Fruit fly (Drosophila melanogaster) whole organism, prepupa: ENCODE measurements around the gene RpL36A.

Experiments used
- Blimp-1 ChIP-seq: fragments of 200-800 bp; sonication (Bioruptor generic); optimal IDR thresholded peaks from 3 replicates; lab custom pipeline; 2017; ENCODE audit warnings: missing biosample characterization, missing genetic modification characterization, mild to moderate bottlenecking, moderate library complexity, missing genetic modification reagents
- CG10631 ChIP-seq: fragments of 200-800 bp; sonication (Bioruptor generic); optimal IDR thresholded peaks from 2 replicates; lab custom pipeline; 2016; ENCODE audit warnings: missing biosample characterization, missing genetic modification characterization
- CG10669 ChIP-seq: fragments of 200-800 bp; sonication (Bioruptor generic); optimal IDR thresholded peaks from 3 replicates; lab custom pipeline; 2018; ENCODE audit warnings: missing biosample characterization, mild to moderate bottlenecking, missing genetic modification characterization, moderate library complexity
- CG11294 ChIP-seq: fragments of 200-800 bp; sonication (Bioruptor generic); IDR thresholded peaks from 2 replicates; pipeline ENCODE4 v1.3.6; 2022; ENCODE audit warnings: missing biosample characterization, missing genetic modification characterization
- CG11762 ChIP-seq: fragments of 200-800 bp; sonication (Bioruptor generic); optimal IDR thresholded peaks from 3 replicates; lab custom pipeline; 2016; ENCODE audit warnings: missing biosample characterization, missing genetic modification characterization; ENCODE audit not compliant: insufficient read depth
- CG15336 ChIP-seq: fragments of 200-800 bp; sonication (Bioruptor generic); IDR thresholded peaks from 2 replicates; pipeline ENCODE4 v1.3.6; 2022; ENCODE audit warnings: missing biosample characterization, missing genetic modification characterization
- CG1621 ChIP-seq: fragments of 200-800 bp; sonication (Bioruptor generic); optimal IDR thresholded peaks from 3 replicates; lab custom pipeline; 2018; ENCODE audit warnings: missing biosample characterization, mild to moderate bottlenecking, missing genetic modification characterization
- CG16779 ChIP-seq: fragments of 200-800 bp; sonication (Bioruptor generic); optimal IDR thresholded peaks from 3 replicates; lab custom pipeline; 2017; ENCODE audit warnings: missing biosample characterization, mild to moderate bottlenecking, missing genetic modification characterization
- CG3032 ChIP-seq: fragments of 200-800 bp; optimal IDR thresholded peaks from 2 replicates; lab custom pipeline; 2019; ENCODE audit warnings: missing biosample characterization, mild to moderate bottlenecking, missing genetic modification characterization, moderate library complexity
- CG31627 ChIP-seq: fragments of 200-800 bp; sonication (Bioruptor generic); optimal IDR thresholded peaks from 3 replicates; lab custom pipeline; 2016; ENCODE audit warnings: missing biosample characterization, missing genetic modification characterization
- CG3919 ChIP-seq: fragments of 200-800 bp; sonication (Bioruptor generic); optimal IDR thresholded peaks from 3 replicates; lab custom pipeline; 2016; ENCODE audit warnings: missing biosample characterization, missing genetic modification characterization
- CG4318 ChIP-seq: fragments of 200-800 bp; sonication (Bioruptor generic); optimal IDR thresholded peaks from 3 replicates; lab custom pipeline; 2017; ENCODE audit warnings: missing biosample characterization, mild to moderate bottlenecking, missing genetic modification characterization
- CG6163 ChIP-seq: fragments of 200-800 bp; sonication (Bioruptor generic); IDR thresholded peaks from 3 replicates; pipeline ENCODE4 v1.3.6; 2022; ENCODE audit warnings: missing biosample characterization, missing genetic modification characterization
- CG6276 ChIP-seq: fragments of 200-800 bp; sonication (Bioruptor generic); optimal IDR thresholded peaks from 2 replicates; lab custom pipeline; 2017; ENCODE audit warnings: missing biosample characterization, mild to moderate bottlenecking, missing genetic modification characterization
- CG6854 ChIP-seq: fragments of 200-800 bp; sonication (Bioruptor generic); optimal IDR thresholded peaks from 2 replicates; lab custom pipeline; 2017; ENCODE audit warnings: missing biosample characterization, mild to moderate bottlenecking, missing genetic modification characterization
- CG7368 ChIP-seq: fragments of 200-800 bp; sonication (Bioruptor generic); optimal IDR thresholded peaks from 3 replicates; lab custom pipeline; 2016; ENCODE audit warnings: missing biosample characterization, missing genetic modification characterization
- CG8119 ChIP-seq: fragments of 200-800 bp; sonication (Bioruptor generic); IDR thresholded peaks from 3 replicates; pipeline ENCODE4 v1.3.6; 2022; ENCODE audit warnings: missing biosample characterization, missing genetic modification characterization
- CG8632 ChIP-seq: fragments of 200-800 bp; sonication (Bioruptor generic); optimal IDR thresholded peaks from 3 replicates; lab custom pipeline; 2016; ENCODE audit warnings: missing biosample characterization, missing genetic modification characterization
- Eip75B ChIP-seq: fragments of 200-800 bp; sonication (Bioruptor generic); optimal IDR thresholded peaks from 3 replicates; lab custom pipeline; 2016; ENCODE audit warnings: missing biosample characterization, missing genetic modification characterization
- Eip78C ChIP-seq: fragments of 200-800 bp; sonication (Bioruptor generic); peaks from one replicate; lab custom pipeline; 2016; ENCODE audit warnings: missing biosample characterization, missing genetic modification characterization
- Ets21C ChIP-seq: fragments of 200-800 bp; sonication (Bioruptor generic); optimal IDR thresholded peaks from 3 replicates; lab custom pipeline; 2016; ENCODE audit warnings: missing biosample characterization, missing genetic modification characterization
- Ets96B ChIP-seq: fragments of 200-800 bp; optimal IDR thresholded peaks from 2 replicates; lab custom pipeline; 2019; ENCODE audit warnings: missing biosample characterization, mild to moderate bottlenecking, missing genetic modification characterization, moderate library complexity
- Hr38 ChIP-seq: sonication (Bioruptor generic); optimal IDR thresholded peaks from 2 replicates; lab custom pipeline; 2016; ENCODE audit warnings: missing biosample characterization, missing genetic modification characterization
- Hr39 ChIP-seq: fragments of 200-800 bp; sonication (Bioruptor generic); optimal IDR thresholded peaks from 2 replicates; lab custom pipeline; 2016; ENCODE audit warnings: missing biosample characterization, missing genetic modification characterization
- Hr4 ChIP-seq: fragments of 200-800 bp; sonication (Bioruptor generic); optimal IDR thresholded peaks from 3 replicates; lab custom pipeline; 2016; ENCODE audit warnings: missing biosample characterization, missing genetic modification characterization
- Met ChIP-seq: fragments of 200-800 bp; sonication (Bioruptor generic); optimal IDR thresholded peaks from 3 replicates; lab custom pipeline; 2016; ENCODE audit warnings: missing biosample characterization, missing genetic modification characterization
- Smox ChIP-seq: fragments of 200-800 bp; sonication (Bioruptor generic); optimal IDR thresholded peaks from 3 replicates; lab custom pipeline; 2016; ENCODE audit warnings: missing biosample characterization, missing genetic modification characterization
- Sox102F ChIP-seq: fragments of 200-800 bp; sonication (Bioruptor generic); optimal IDR thresholded peaks from 2 replicates; lab custom pipeline; 2016; ENCODE audit warnings: missing biosample characterization, mild to moderate bottlenecking, missing genetic modification characterization
- Sox14 ChIP-seq: fragments of 200-800 bp; sonication (Bioruptor generic); optimal IDR thresholded peaks from 3 replicates; lab custom pipeline; 2016; ENCODE audit warnings: missing biosample characterization, missing genetic modification characterization
- Sox15 ChIP-seq: fragments of 200-800 bp; sonication (Bioruptor generic); optimal IDR thresholded peaks from 3 replicates; lab custom pipeline; 2016; ENCODE audit warnings: missing biosample characterization, missing genetic modification characterization
- achi ChIP-seq: fragments of 200-800 bp; sonication (Bioruptor generic); optimal IDR thresholded peaks from 3 replicates; lab custom pipeline; 2016; ENCODE audit warnings: missing biosample characterization, missing genetic modification characterization
- acj6 ChIP-seq: fragments of 200-800 bp; sonication (Bioruptor generic); optimal IDR thresholded peaks from 3 replicates; lab custom pipeline; 2016; ENCODE audit warnings: missing biosample characterization, missing genetic modification characterization
- cyc ChIP-seq: fragments of 200-800 bp; sonication (Bioruptor generic); optimal IDR thresholded peaks from 3 replicates; lab custom pipeline; 2016; ENCODE audit warnings: missing biosample characterization, missing genetic modification characterization
- dsx ChIP-seq: fragments of 200-800 bp; optimal IDR thresholded peaks from 3 replicates; lab custom pipeline; 2019; ENCODE audit warnings: missing biosample characterization, mild to moderate bottlenecking, missing genetic modification characterization, moderate library complexity; ENCODE audit not compliant: poor library complexity, severe bottlenecking
- eg ChIP-seq: fragments of 200-800 bp; sonication (Bioruptor generic); IDR thresholded peaks from 3 replicates; pipeline ENCODE4 v1.3.6; 2022; ENCODE audit warnings: missing biosample characterization, missing genetic modification characterization
- esn ChIP-seq: fragments of 200-800 bp; sonication (Bioruptor generic); optimal IDR thresholded peaks from 2 replicates; lab custom pipeline; 2016; ENCODE audit warnings: missing biosample characterization, mild to moderate bottlenecking, missing genetic modification characterization, moderate library complexity
- fd85E ChIP-seq: fragments of 200-800 bp; sonication (Bioruptor generic); optimal IDR thresholded peaks from 3 replicates; lab custom pipeline; 2016; ENCODE audit warnings: missing biosample characterization, missing genetic modification characterization
- fkh ChIP-seq: fragments of 200-800 bp; sonication (Bioruptor generic); optimal IDR thresholded peaks from 3 replicates; lab custom pipeline; 2017; ENCODE audit warnings: missing biosample characterization, mild to moderate bottlenecking, missing genetic modification characterization, moderate library complexity
- lz ChIP-seq: fragments of 200-800 bp; sonication (Bioruptor generic); optimal IDR thresholded peaks from 3 replicates; lab custom pipeline; 2016; ENCODE audit warnings: missing biosample characterization, missing genetic modification characterization
- net ChIP-seq: fragments of 200-800 bp; sonication (Bioruptor generic); optimal IDR thresholded peaks from 3 replicates; lab custom pipeline; 2016; ENCODE audit warnings: missing biosample characterization, missing genetic modification characterization
- pdm3 ChIP-seq: fragments of 200-800 bp; sonication (Bioruptor generic); optimal IDR thresholded peaks from 3 replicates; lab custom pipeline; 2016; ENCODE audit warnings: missing biosample characterization, missing genetic modification characterization
- salr ChIP-seq, 2 experiments: fragments of 200-800 bp; sonication (Bioruptor generic); optimal IDR thresholded peaks; 3 replicates each; lab custom pipeline; 2016 to 2018; ENCODE audit warnings: missing biosample characterization in 2 of 2, missing genetic modification characterization in 2 of 2, mild to moderate bottlenecking in 1 of 2
- ss ChIP-seq, 2 experiments: fragments of 200-800 bp; sonication (Bioruptor generic); optimal IDR thresholded peaks; 2 replicates in 1 of 2; 3 replicates in 1 of 2; lab custom pipeline; 2017 to 2018; ENCODE audit warnings: mild to moderate bottlenecking in 2 of 2, missing biosample characterization in 2 of 2, missing genetic modification characterization in 2 of 2, moderate library complexity in 1 of 2
- vri ChIP-seq: fragments of 200-800 bp; sonication (Bioruptor generic); optimal IDR thresholded peaks from 3 replicates; lab custom pipeline; 2016; ENCODE audit warnings: missing biosample characterization, mild to moderate bottlenecking, missing genetic modification characterization

Gene RpL36A

DNA sequence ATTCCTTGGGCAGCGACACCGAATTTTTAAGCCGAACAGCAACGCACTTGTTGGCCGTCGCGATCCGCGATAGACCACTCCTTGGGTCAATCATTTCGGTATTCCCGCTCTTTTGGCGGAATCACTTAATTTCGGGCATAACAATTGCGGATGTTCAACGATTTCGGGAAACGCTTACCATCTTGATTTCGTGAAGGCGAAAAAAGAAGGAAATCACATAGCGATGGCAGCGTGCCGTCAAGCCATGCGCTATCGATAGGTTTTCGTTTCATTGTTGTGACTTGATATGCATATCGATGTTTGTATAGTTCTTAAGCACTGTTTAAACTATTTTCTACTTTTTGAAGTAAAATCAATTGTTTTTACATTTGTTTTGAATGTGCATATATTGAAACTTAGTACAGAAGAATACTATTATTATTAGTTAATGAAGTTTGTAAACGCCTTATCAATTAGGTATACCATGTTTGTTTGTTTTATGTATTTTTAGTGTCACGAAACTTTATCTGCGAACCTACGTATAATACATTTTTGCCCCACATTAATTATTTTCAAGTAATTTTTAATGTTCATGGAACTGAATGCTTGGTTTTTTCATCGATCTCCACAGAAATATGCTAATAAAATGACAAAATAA lies at the start of gene RpL36A:
Gene RpL36A (minus strand): TSS at position 265 of the 637 bp plus-strand sequence.
- TF ChIP-seq Hr39 (GFP tag; lab: Kevin White, UChicago), result no peak
- no peak for TF ChIP-seq CG7368
- TF ChIP-seq CG4318, result no peak
- TF ChIP-seq eg (GFP tag; lab: Robert Waterston, UW), result peak; percentile 60; the same call in 2 of the 3 replicates
- TF ChIP-seq Smox (GFP tag; lab: Kevin White, UChicago), result no peak
- peak; percentile 59 for TF ChIP-seq CG31627
- TF ChIP-seq vri (GFP tag; lab: Kevin White, UChicago), result no peak
- TF ChIP-seq Blimp-1, result no peak
- TF ChIP-seq Ets21C, result no peak
- TF ChIP-seq Sox102F, result no peak
- no peak for TF ChIP-seq CG10669
- TF ChIP-seq CG6854, result peak; percentile 65
- TF ChIP-seq ss (GFP tag; optimal IDR thresholded peaks at IDR 0.05; lab: Kevin White, UChicago), result no peak
- no peak for TF ChIP-seq Eip78C (GFP tag; lab: Kevin White, UChicago)
- TF ChIP-seq net, result no peak
- TF ChIP-seq CG11762, result no peak
- TF ChIP-seq acj6 (GFP tag; lab: Kevin White, UChicago), result no peak
- TF ChIP-seq CG11294 (GFP tag; lab: Robert Waterston, UW), result no peak
- no peak for TF ChIP-seq Ets96B (tag; lab: Kevin White, UChicago)
- TF ChIP-seq CG6276 (GFP tag; lab: Kevin White, UChicago), result no peak
- TF ChIP-seq CG8632 (GFP tag; lab: Kevin White, UChicago), result no peak
- no peak for TF ChIP-seq CG16779 (tag; lab: Kevin White, UChicago)
- TF ChIP-seq Hr4 (GFP tag; lab: Kevin White, UChicago), result no peak
- no peak for TF ChIP-seq CG8119 (GFP tag; lab: Robert Waterston, UW)
- TF ChIP-seq CG1621 (tag; lab: Kevin White, UChicago), result peak; percentile 39
- TF ChIP-seq cyc (GFP tag; lab: Kevin White, UChicago), result peak; percentile 32
- TF ChIP-seq Sox14 (GFP tag; lab: Kevin White, UChicago), result no peak
- peak in 1 of 2 experiments; percentile 6 for TF ChIP-seq salr (GFP tag; optimal IDR thresholded peaks at IDR 0.05; lab: Kevin White, UChicago)
- TF ChIP-seq esn, result peak; percentile 65
- peak; percentile 100 for TF ChIP-seq achi
- no peak for TF ChIP-seq CG3919 (GFP tag; lab: Kevin White, UChicago)
- no peak for TF ChIP-seq fd85E (GFP tag; lab: Kevin White, UChicago)
- peak; percentile 32; the same call in 2 of the 3 replicates for TF ChIP-seq CG6163
- TF ChIP-seq lz (GFP tag; lab: Kevin White, UChicago), result peak; percentile 55
- no peak for TF ChIP-seq Met (GFP tag; lab: Kevin White, UChicago)
- TF ChIP-seq, all 60 proteins: peak for 10

DNA sequence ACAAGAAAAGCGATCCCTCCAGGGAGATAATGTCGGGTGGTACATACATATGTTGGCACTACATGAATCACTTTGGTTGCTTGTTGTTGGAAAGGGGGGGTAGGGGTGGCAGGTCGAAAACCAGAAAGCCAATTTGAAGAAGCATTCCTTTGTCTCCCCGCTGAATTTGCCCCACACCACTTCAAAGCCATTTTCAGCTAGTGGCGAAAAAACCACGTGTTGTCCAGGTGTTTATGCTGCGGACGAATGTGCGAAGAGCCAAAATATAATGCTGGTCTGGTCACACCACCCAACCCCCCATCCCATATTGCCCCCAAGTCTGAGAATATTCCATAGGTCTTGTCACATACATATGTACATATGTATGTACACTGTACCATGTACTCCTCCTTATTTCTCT lies 49.2 kb upstream of the RpL36A start:
- TF ChIP-seq dsx (GFP tag; lab: Kevin White, UChicago), result no peak
- no peak for TF ChIP-seq CG11762
- no peak for TF ChIP-seq CG8119 (GFP tag; lab: Robert Waterston, UW)
- TF ChIP-seq Sox102F, result no peak
- no peak for TF ChIP-seq CG6276 (GFP tag; lab: Kevin White, UChicago)
- no peak for TF ChIP-seq Blimp-1
- TF ChIP-seq Met (GFP tag; lab: Kevin White, UChicago), result no peak
- TF ChIP-seq CG3032 (tag; lab: Kevin White, UChicago), result no peak
- no peak for TF ChIP-seq CG4318
- TF ChIP-seq Eip75B (GFP tag; lab: Kevin White, UChicago), result no peak
- no peak for TF ChIP-seq CG1621 (tag; lab: Kevin White, UChicago)

DNA sequence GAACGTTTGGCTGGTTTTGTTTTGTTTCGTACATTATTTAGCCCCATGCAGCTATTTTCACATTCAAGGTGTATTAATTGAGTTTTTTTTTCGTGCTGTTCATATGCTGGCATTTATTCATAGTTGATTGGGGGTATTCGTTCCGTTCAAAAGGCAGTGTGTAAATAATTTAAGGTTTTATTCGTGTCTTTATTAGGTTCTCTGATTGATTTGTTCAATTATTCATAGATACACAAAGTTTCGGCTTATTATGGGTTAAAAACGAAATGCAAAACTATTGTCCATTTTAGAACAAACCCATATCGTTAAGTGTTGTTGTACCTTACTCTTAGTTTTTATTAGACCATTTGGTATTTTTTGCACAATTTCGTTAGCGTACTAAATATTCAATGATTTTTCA lies 48.7 kb upstream of the RpL36A start:
- TF ChIP-seq net (no peak), Sox102F (no peak), achi (no peak), cyc (GFP tag; lab: Kevin White, UChicago) (no peak), Hr38 (GFP tag; lab: Kevin White, UChicago) (no peak), CG11762 (no peak), fkh (GFP tag; lab: Kevin White, UChicago) (no peak), Sox15 (GFP tag; lab: Kevin White, UChicago) (no peak), pdm3 (GFP tag; lab: Kevin White, UChicago) (no peak), CG8119 (GFP tag; lab: Robert Waterston, UW) (no peak), CG15336 (no peak), Sox14 (GFP tag; lab: Kevin White, UChicago) (no peak), lz (GFP tag; lab: Kevin White, UChicago) (no peak), CG10631 (GFP tag; lab: Kevin White, UChicago) (no peak), eg (GFP tag; lab: Robert Waterston, UW) (no peak)
